Worm (Caenorhabditis elegans): ENCODE data around the gene bgnt-1.4.

bgnt-1.4 gene

DNA sequence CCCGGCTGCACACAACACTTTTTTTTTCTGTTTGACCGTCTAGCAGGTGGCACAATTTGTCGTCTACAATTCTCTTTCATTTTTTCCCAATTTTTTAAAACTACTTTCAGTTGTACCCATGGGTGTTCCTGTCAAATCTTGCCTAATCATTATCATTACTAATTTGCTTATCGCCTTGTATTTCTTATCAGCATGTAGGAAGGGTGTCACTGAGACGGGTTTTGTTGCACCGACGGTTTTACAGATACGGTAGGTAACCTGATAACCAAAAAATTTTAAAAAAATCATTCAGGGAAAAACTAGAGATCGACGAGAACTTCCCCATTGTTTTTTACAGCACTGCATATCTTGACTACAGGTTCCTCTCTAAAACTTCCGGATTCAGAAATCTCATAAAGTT, 23.0 kb upstream of the bgnt-1.4 start, which contains the start of gene F39G3.2:
Gene F39G3.2, plus strand, starts transcription at position 105 of the 400 bp plus-strand sequence.
- TF ChIP-seq jun-1 (tag; optimal IDR thresholded peaks at IDR 0.05) (peak; percentile 18), elt-2 (tag; optimal IDR thresholded peaks at IDR 0.05) (peak; percentile 62), mef-2 (tag; optimal IDR thresholded peaks at IDR 0.05) (no peak)

DNA sequence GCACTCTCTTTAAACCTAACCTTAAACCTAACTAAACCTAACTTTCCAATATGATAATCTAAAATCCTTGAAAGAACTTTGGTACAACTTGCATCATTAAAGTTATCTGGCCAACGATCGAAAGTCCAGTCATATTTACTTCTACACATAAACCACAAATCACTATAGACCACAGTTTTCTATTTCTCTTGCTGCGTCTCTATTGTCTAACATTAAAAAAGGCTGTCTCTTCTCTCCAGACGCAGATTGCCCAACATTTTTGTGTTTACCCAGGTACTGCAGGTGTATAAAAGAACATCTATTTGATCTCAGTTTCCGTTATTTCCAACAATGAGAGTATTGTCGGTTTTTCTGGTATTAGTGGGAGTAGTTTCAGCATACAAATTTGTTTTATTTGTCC, 18.6 kb upstream of the bgnt-1.4 start, which contains the start of gene ugt-61:
Gene ugt-61, plus strand, starts transcription at position 233 of the 400 bp plus-strand sequence.
- peak; percentile 22 for TF ChIP-seq rnt-1 (tag; optimal IDR thresholded peaks at IDR 0.05)
- TF ChIP-seq zag-1 (tag; optimal IDR thresholded peaks at IDR 0.05), result no peak
- TF ChIP-seq nhr-77 (tag; optimal IDR thresholded peaks at IDR 0.05), result peak; percentile 29
- no peak for TF ChIP-seq xbp-1 (tag; optimal IDR thresholded peaks at IDR 0.05)
- no peak for TF ChIP-seq isw-1 (GFP tag; IDR thresholded peaks at IDR 0.05)
- TF ChIP-seq hlh-4 (tag; optimal IDR thresholded peaks at IDR 0.05), result no peak
- TF ChIP-seq egl-27 (tag; optimal IDR thresholded peaks at IDR 0.05), result no peak
- no peak for TF ChIP-seq unc-86 (tag; optimal IDR thresholded peaks at IDR 0.05)
- no peak for TF ChIP-seq nhr-237 (tag; optimal IDR thresholded peaks at IDR 0.05)
- TF ChIP-seq nhr-71 (tag; optimal IDR thresholded peaks at IDR 0.05), result no peak
- no peak for TF ChIP-seq pax-3 (tag; optimal IDR thresholded peaks at IDR 0.05)
- TF ChIP-seq mep-1 (tag; optimal IDR thresholded peaks at IDR 0.05), result peak; percentile 13
- peak; percentile 41 for TF ChIP-seq snu-23 (GFP tag; optimal IDR thresholded peaks at IDR 0.05)
- TF ChIP-seq ceh-88 (GFP tag; IDR thresholded peaks at IDR 0.05), result no peak
- peak; percentile 21 for TF ChIP-seq nhr-90 (tag; optimal IDR thresholded peaks at IDR 0.05; ENCODE audit: poor library complexity)
- TF ChIP-seq C04F5.9 (tag; optimal IDR thresholded peaks at IDR 0.05), result no peak
- TF ChIP-seq ztf-4 (tag; optimal IDR thresholded peaks at IDR 0.05), result no peak
- no peak for TF ChIP-seq alr-1 (tag; optimal IDR thresholded peaks at IDR 0.05; ENCODE audit: borderline replicate concordance)
- TF ChIP-seq efl-3 (GFP tag; optimal IDR thresholded peaks at IDR 0.05), result no peak
- TF ChIP-seq dpl-1 (GFP tag; optimal IDR thresholded peaks at IDR 0.05), result peak in 1 of 3 experiments; percentile 2
- no peak for TF ChIP-seq zip-4 (GFP tag; optimal IDR thresholded peaks at IDR 0.05)
- no peak for TF ChIP-seq snpc-4 (tag; optimal IDR thresholded peaks at IDR 0.05)
- no peak for TF ChIP-seq irx-1 (tag; optimal IDR thresholded peaks at IDR 0.05)
- peak; percentile 33 for TF ChIP-seq blmp-1 (tag; optimal IDR thresholded peaks at IDR 0.05)
- TF ChIP-seq efl-1 (optimal IDR thresholded peaks at IDR 0.05), result peak in 1 of 2 experiments; percentile 10
- TF ChIP-seq efl-1 (GFP tag; optimal IDR thresholded peaks at IDR 0.05 in 1 of 2), result peak in 1 of 2 experiments; percentile 93
- no peak for TF ChIP-seq nhr-12 (tag; optimal IDR thresholded peaks at IDR 0.05)
- TF ChIP-seq ceh-63 (GFP tag; optimal IDR thresholded peaks at IDR 0.05), result no peak
- TF ChIP-seq lin-14 (GFP tag; optimal IDR thresholded peaks at IDR 0.05), result peak; percentile 73
- no peak for TF ChIP-seq nhr-76 (tag; optimal IDR thresholded peaks at IDR 0.05)
- TF ChIP-seq elt-3 (tag; optimal IDR thresholded peaks at IDR 0.05), result peak in 1 of 6 experiments; percentile 9
- peak; percentile 81 for TF ChIP-seq nhr-85 (tag)
- no peak for TF ChIP-seq unc-62 (GFP tag; optimal IDR thresholded peaks at IDR 0.05)
- no peak for TF ChIP-seq grh-1 (GFP tag; IDR thresholded peaks at IDR 0.05)
- TF ChIP-seq lin-35 (GFP tag; optimal IDR thresholded peaks at IDR 0.05), result peak in 1 of 2 experiments; percentile 15
- TF ChIP-seq skn-1 (tag; optimal IDR thresholded peaks at IDR 0.05), result no peak
- no peak for TF ChIP-seq tbx-2 (tag; optimal IDR thresholded peaks at IDR 0.05)
- TF ChIP-seq fos-1 (tag; optimal IDR thresholded peaks at IDR 0.05), result no peak
- TF ChIP-seq pqm-1 (tag; optimal IDR thresholded peaks at IDR 0.05), result no peak
- no peak for TF ChIP-seq sptf-1 (tag; optimal IDR thresholded peaks at IDR 0.05)
- no peak for TF ChIP-seq ceh-8 (GFP tag; optimal IDR thresholded peaks at IDR 0.05)
- TF ChIP-seq nhr-20 (tag; optimal IDR thresholded peaks at IDR 0.05), result peak; percentile 61

Measured in whole organism, L1 larva.